Fruit fly (Drosophila melanogaster) whole organism, embryonic: Measurements from ENCODE around the gene CG14881.

Experiments used
- ATbp ChIP-seq: fragments of 200-800 bp; sonication (Bioruptor generic); optimal IDR thresholded peaks from 2 replicates; lab custom pipeline; 2017; ENCODE audit warnings: missing biosample characterization, mild to moderate bottlenecking, missing genetic modification characterization, missing genetic modification reagents
- Atf3 ChIP-seq: fragments of 200-800 bp; sonication (Bioruptor generic); optimal IDR thresholded peaks from 3 replicates; lab custom pipeline; 2016; ENCODE audit warnings: missing biosample characterization, missing genetic modification characterization
- B-H1 ChIP-seq: fragments of 200-800 bp; sonication (Bioruptor generic); IDR thresholded peaks from 3 replicates; pipeline ENCODE4 v1.3.6; 2022; ENCODE audit warnings: missing biosample characterization, missing genetic modification characterization
- Blimp-1 ChIP-seq: fragments of 200-800 bp; sonication (Bioruptor generic); optimal IDR thresholded peaks from 3 replicates; lab custom pipeline; 2018; ENCODE audit warnings: missing biosample characterization, missing genetic modification characterization, mild to moderate bottlenecking, moderate library complexity, missing genetic modification reagents
- CG10431 ChIP-seq: fragments of 200-800 bp; sonication (Bioruptor generic); optimal IDR thresholded peaks from 3 replicates; lab custom pipeline; 2018; ENCODE audit warnings: missing biosample characterization, mild to moderate bottlenecking, missing genetic modification characterization
- CG12299 ChIP-seq: fragments of 200-800 bp; sonication (Bioruptor generic); optimal IDR thresholded peaks from 2 replicates; lab custom pipeline; 2018; ENCODE audit warnings: missing biosample characterization, mild to moderate bottlenecking, missing genetic modification characterization
- CG12659 ChIP-seq: fragments of 200-800 bp; sonication (Bioruptor generic); optimal IDR thresholded peaks from 3 replicates; lab custom pipeline; 2017; ENCODE audit warnings: mild to moderate bottlenecking, missing biosample characterization, missing genetic modification reagents, missing genetic modification characterization
- CG13287 ChIP-seq: fragments of 200-800 bp; sonication (Bioruptor generic); IDR thresholded peaks from 2 replicates; pipeline ENCODE4 v1.3.6; 2022; ENCODE audit warnings: missing biosample characterization, missing genetic modification characterization; ENCODE audit not compliant: partially characterized antibody
- CG17802 ChIP-seq: fragments of 200-800 bp; sonication (Bioruptor generic); optimal IDR thresholded peaks from 2 replicates; lab custom pipeline; 2018; ENCODE audit warnings: missing biosample characterization, mild to moderate bottlenecking, missing genetic modification characterization, moderate library complexity
- CG1792 ChIP-seq: fragments of 200-800 bp; sonication (Bioruptor generic); optimal IDR thresholded peaks from 2 replicates; lab custom pipeline; 2016; ENCODE audit warnings: missing biosample characterization, missing genetic modification characterization
- CG2116 ChIP-seq: fragments of 200-800 bp; sonication (Bioruptor generic); optimal IDR thresholded peaks from 3 replicates; lab custom pipeline; 2018; ENCODE audit warnings: missing biosample characterization, mild to moderate bottlenecking, missing genetic modification characterization
- CG2202 ChIP-seq: fragments of 200-800 bp; sonication (Bioruptor generic); optimal IDR thresholded peaks from 2 replicates; lab custom pipeline; 2018; ENCODE audit warnings: missing biosample characterization, mild to moderate bottlenecking, missing genetic modification characterization
- CG2678 ChIP-seq: fragments of 200-800 bp; sonication (Bioruptor generic); optimal IDR thresholded peaks from 3 replicates; lab custom pipeline; 2019; ENCODE audit warnings: missing biosample characterization, mild to moderate bottlenecking, missing genetic modification characterization, moderate library complexity
- CG34224 ChIP-seq: fragments of 200-800 bp; sonication (Bioruptor generic); IDR thresholded peaks from 3 replicates; pipeline ENCODE4 v1.3.6; 2022; ENCODE audit warnings: missing biosample characterization, missing genetic modification characterization; ENCODE audit not compliant: partially characterized antibody
- CG3995 ChIP-seq: fragments of 200-800 bp; sonication (Bioruptor generic); optimal IDR thresholded peaks from 3 replicates; lab custom pipeline; 2016; ENCODE audit warnings: missing biosample characterization, missing genetic modification characterization
- CG4424 ChIP-seq: fragments of 200-800 bp; sonication (Bioruptor generic); optimal IDR thresholded peaks from 3 replicates; lab custom pipeline; 2016; ENCODE audit warnings: missing biosample characterization, missing genetic modification characterization
- CG4854 ChIP-seq: fragments of 200-800 bp; sonication (Bioruptor generic); optimal IDR thresholded peaks from 2 replicates; lab custom pipeline; 2016; ENCODE audit warnings: missing biosample characterization, missing genetic modification characterization, inconsistent platforms
- CG6854 ChIP-seq: fragments of 200-800 bp; sonication (Bioruptor generic); optimal IDR thresholded peaks from 3 replicates; lab custom pipeline; 2017; ENCODE audit warnings: missing biosample characterization, mild to moderate bottlenecking, missing genetic modification characterization
- CG7786 ChIP-seq: fragments of 200-800 bp; sonication (Bioruptor generic); optimal IDR thresholded peaks from 2 replicates; lab custom pipeline; 2016; ENCODE audit warnings: missing biosample characterization, missing genetic modification characterization
- CG8089 ChIP-seq: fragments of 200-800 bp; sonication (Bioruptor generic); optimal IDR thresholded peaks from 3 replicates; lab custom pipeline; 2016; ENCODE audit warnings: missing biosample characterization, missing genetic modification characterization
- CG8281 ChIP-seq: fragments of 200-800 bp; sonication (Bioruptor generic); optimal IDR thresholded peaks from 2 replicates; lab custom pipeline; 2018; ENCODE audit warnings: missing biosample characterization, mild to moderate bottlenecking, missing genetic modification characterization, moderate library complexity
- CG9876 ChIP-seq: fragments of 200-800 bp; sonication (Bioruptor generic); optimal IDR thresholded peaks from 2 replicates; lab custom pipeline; 2016; ENCODE audit warnings: missing biosample characterization, missing genetic modification characterization
- CG9932 ChIP-seq: fragments of 200-800 bp; sonication (Bioruptor generic); IDR thresholded peaks from 2 replicates; pipeline ENCODE4 v1.3.6; 2022; ENCODE audit warnings: missing biosample characterization, missing genetic modification characterization
- Dll ChIP-seq: fragments of 200-800 bp; sonication (Bioruptor generic); IDR thresholded peaks from 4 replicates; pipeline ENCODE4 v1.3.6; 2022; ENCODE audit warnings: missing biosample characterization, missing genetic modification characterization; ENCODE audit not compliant: partially characterized antibody
- Dp ChIP-seq: fragments of 200-800 bp; sonication (Bioruptor generic); optimal IDR thresholded peaks from 2 replicates; lab custom pipeline; 2018; ENCODE audit warnings: missing biosample characterization, mild to moderate bottlenecking, missing genetic modification characterization, moderate library complexity
- ERR ChIP-seq: fragments of 200-800 bp; sonication (Bioruptor generic); optimal IDR thresholded peaks from 2 replicates; lab custom pipeline; 2016; ENCODE audit warnings: missing biosample characterization, missing genetic modification characterization
- Ets65A ChIP-seq: fragments of 200-800 bp; sonication (Bioruptor generic); peaks from one replicate; lab custom pipeline; 2016; ENCODE audit warnings: missing biosample characterization, missing genetic modification characterization
- Hr39 ChIP-seq: fragments of >200 bp; optimal IDR thresholded peaks from 2 replicates; lab custom pipeline; 2017
- amos ChIP-seq: fragments of 200-800 bp; sonication (Bioruptor generic); IDR thresholded peaks from 2 replicates; pipeline ENCODE4 v1.3.6; 2022; ENCODE audit warnings: missing biosample characterization, missing genetic modification characterization; ENCODE audit not compliant: partially characterized antibody
- aop ChIP-seq: fragments of 200-800 bp; sonication (Bioruptor generic); IDR thresholded peaks from 2 replicates; pipeline ENCODE4 v1.3.6; 2022; ENCODE audit warnings: missing biosample characterization, missing genetic modification characterization
- cato ChIP-seq: fragments of 200-800 bp; sonication (Bioruptor generic); optimal IDR thresholded peaks from 2 replicates; lab custom pipeline; 2016; ENCODE audit warnings: missing biosample characterization, missing genetic modification characterization, borderline replicate concordance
- ci ChIP-seq: fragments of 200-800 bp; sonication (Bioruptor generic); IDR thresholded peaks from 3 replicates; pipeline ENCODE4 v1.3.6; 2022; ENCODE audit warnings: missing biosample characterization, missing genetic modification characterization
- crp ChIP-seq, 2 experiments: fragments of 200-800 bp; sonication (Bioruptor generic); optimal IDR thresholded peaks; 2 replicates in 1 of 2; 3 replicates in 1 of 2; lab custom pipeline; 2017; ENCODE audit warnings: missing biosample characterization in 2 of 2, missing genetic modification characterization in 2 of 2, mild to moderate bottlenecking in 1 of 2, moderate library complexity in 1 of 2
- cwo ChIP-seq: fragments of 200-800 bp; sonication (Bioruptor generic); optimal IDR thresholded peaks from 3 replicates; lab custom pipeline; 2017; ENCODE audit warnings: missing biosample characterization, missing genetic modification characterization, mild to moderate bottlenecking, moderate library complexity, missing genetic modification reagents
- dati ChIP-seq: fragments of 200-800 bp; sonication (Bioruptor generic); IDR thresholded peaks from 2 replicates; pipeline ENCODE4 v1.3.6; 2022; ENCODE audit warnings: missing biosample characterization, missing genetic modification characterization
- disco-r ChIP-seq: fragments of 200-800 bp; sonication (Bioruptor generic); optimal IDR thresholded peaks from 2 replicates; lab custom pipeline; 2016; ENCODE audit warnings: missing biosample characterization, missing genetic modification characterization
- ewg ChIP-seq: fragments of 200-800 bp; sonication (Bioruptor generic); optimal IDR thresholded peaks from 3 replicates; lab custom pipeline; 2017; ENCODE audit warnings: mild to moderate bottlenecking, missing biosample characterization, missing genetic modification reagents, missing genetic modification characterization
- fd64A ChIP-seq: fragments of 200-800 bp; sonication (Bioruptor generic); optimal IDR thresholded peaks from 3 replicates; lab custom pipeline; 2018; ENCODE audit warnings: missing biosample characterization, mild to moderate bottlenecking, missing genetic modification characterization
- fd96Cb ChIP-seq: fragments of 200-800 bp; sonication (Bioruptor generic); optimal IDR thresholded peaks from 2 replicates; lab custom pipeline; 2018; ENCODE audit warnings: missing biosample characterization, mild to moderate bottlenecking, missing genetic modification characterization, moderate library complexity
- ftz-f1 ChIP-seq: fragments of 200-800 bp; sonication (Bioruptor generic); optimal IDR thresholded peaks from 2 replicates; lab custom pipeline; 2016; ENCODE audit warnings: missing biosample characterization, missing genetic modification characterization
- gce ChIP-seq: fragments of 200-800 bp; sonication (Bioruptor generic); IDR thresholded peaks from 3 replicates; pipeline ENCODE4 v1.3.6; 2022; ENCODE audit warnings: missing biosample characterization, missing genetic modification characterization
- gem ChIP-seq: fragments of 200-800 bp; sonication (Bioruptor generic); optimal IDR thresholded peaks from 2 replicates; lab custom pipeline; 2019; ENCODE audit warnings: missing biosample characterization, mild to moderate bottlenecking, missing genetic modification characterization, moderate library complexity
- gfzf ChIP-seq: fragments of 200-800 bp; sonication (Bioruptor generic); optimal IDR thresholded peaks from 2 replicates; lab custom pipeline; 2016; ENCODE audit warnings: missing biosample characterization, mild to moderate bottlenecking, missing genetic modification characterization, moderate library complexity
- grau ChIP-seq: fragments of 200-800 bp; optimal IDR thresholded peaks from 3 replicates; lab custom pipeline; 2019; ENCODE audit warnings: missing biosample characterization, mild to moderate bottlenecking, missing genetic modification characterization, moderate library complexity
- ken ChIP-seq: fragments of 200-800 bp; sonication (Bioruptor generic); IDR thresholded peaks from 3 replicates; pipeline ENCODE4 v1.3.6; 2022; ENCODE audit warnings: missing biosample characterization, missing genetic modification characterization
- lbe ChIP-seq: fragments of 200-800 bp; sonication (Bioruptor generic); optimal IDR thresholded peaks from 2 replicates; lab custom pipeline; 2016; ENCODE audit warnings: missing biosample characterization, mild to moderate bottlenecking, missing genetic modification characterization
- lmd ChIP-seq: fragments of 200-800 bp; sonication (Bioruptor generic); IDR thresholded peaks from 2 replicates; pipeline ENCODE4 v1.3.6; 2022; ENCODE audit warnings: missing biosample characterization, missing genetic modification characterization
- mam ChIP-seq: fragments of 200-800 bp; sonication (Bioruptor generic); optimal IDR thresholded peaks from 3 replicates; lab custom pipeline; 2016; ENCODE audit warnings: missing biosample characterization, missing genetic modification characterization
- odd ChIP-seq: fragments of 200-800 bp; sonication (Bioruptor generic); optimal IDR thresholded peaks from 2 replicates; lab custom pipeline; 2017; ENCODE audit warnings: missing biosample characterization, mild to moderate bottlenecking, missing genetic modification characterization
- row ChIP-seq: fragments of 200-800 bp; sonication (Bioruptor generic); IDR thresholded peaks from 3 replicates; pipeline ENCODE4 v1.3.6; 2022; ENCODE audit warnings: missing biosample characterization, missing genetic modification characterization
- sqz ChIP-seq: fragments of 200-800 bp; sonication (Bioruptor generic); optimal IDR thresholded peaks from 3 replicates; lab custom pipeline; 2018; ENCODE audit warnings: missing biosample characterization, mild to moderate bottlenecking, missing genetic modification characterization

Gene CG14881

dm6 chr3R:16430381-16430780 is 4.3 kb upstream of the CG14881 start, which contains the start of gene CG31279:
Gene CG31279, plus strand, starts transcription at chr3R:16430681.
- TF ChIP-seq Dp (no peak), CG2678 (no peak), CG2202 (tag; lab: Kevin White, UChicago) (no peak), CG3995 (GFP tag; lab: Kevin White, UChicago) (no peak), CG4424 (no peak), disco-r (no peak), lmd (GFP tag; lab: Robert Waterston, UW) (no peak), CG10431 (GFP tag; lab: Kevin White, UChicago) (no peak), row (no peak), ken (no peak), gem (no peak), CG2116 (no peak), gfzf (GFP tag; lab: Kevin White, UChicago) (no peak), ftz-f1 (GFP tag; lab: Kevin White, UChicago) (no peak), Ets65A (GFP tag; lab: Kevin White, UChicago) (no peak)
- TF ChIP-seq, all 482 proteins: peak for 0

dm6 chr3R:16431707-16432106 is 3.0 kb upstream of the CG14881 start:
- TF ChIP-seq amos (peak; percentile 74), CG8281 (tag; lab: Kevin White, UChicago) (no peak), CG9932 (GFP tag; lab: Robert Waterston, UW) (peak; percentile 51; the same call in 1 of the 2 replicates), fd64A (GFP tag; lab: Kevin White, UChicago) (no peak), CG1792 (GFP tag; lab: Kevin White, UChicago) (no peak), CG34224 (peak; percentile 49), crp (GFP tag; optimal IDR thresholded peaks at IDR 0.05; lab: Kevin White, UChicago) (no peak), odd (GFP tag; lab: Kevin White, UChicago) (no peak), Dll (GFP tag; lab: Robert Waterston, UW) (peak; percentile 44; the same call in 1 of the 4 replicates), gce (peak; percentile 59; the same call in 1 of the 3 replicates), grau (peak; percentile 56), CG12299 (tag; lab: Kevin White, UChicago) (no peak), ERR (GFP tag; lab: Kevin White, UChicago) (peak; percentile 9), lbe (GFP tag; lab: Kevin White, UChicago) (no peak), Hr39 (lab: Kevin White, UChicago) (no peak), sqz (GFP tag; lab: Kevin White, UChicago) (peak; percentile 19), CG4854 (GFP tag; lab: Kevin White, UChicago) (peak; percentile 20), Atf3 (no peak), cato (GFP tag; lab: Kevin White, UChicago) (no peak), ci (GFP tag; lab: Robert Waterston, UW) (peak; percentile 78; the same call in 2 of the 3 replicates), B-H1 (no peak), CG17802 (tag; lab: Kevin White, UChicago) (peak; percentile 1), ewg (GFP tag; lab: Kevin White, UChicago) (peak; percentile 11), CG12659 (GFP tag; lab: Kevin White, UChicago) (no peak), fd96Cb (tag; lab: Kevin White, UChicago) (peak; percentile 5), ATbp (GFP tag; lab: Kevin White, UChicago) (no peak), mam (GFP tag; lab: Kevin White, UChicago) (peak; percentile 56), CG9876 (GFP tag; lab: Kevin White, UChicago) (no peak), cwo (GFP tag; lab: Kevin White, UChicago) (no peak), aop (0 out of 2 replicates have a peak, but pooled peaks have one; percentile 47), Blimp-1 (GFP tag; lab: Kevin White, UChicago) (no peak), CG8089 (GFP tag; lab: Kevin White, UChicago) (no peak), CG7786 (GFP tag; lab: Kevin White, UChicago) (no peak), CG6854 (no peak), dati (GFP tag; lab: Robert Waterston, UW) (no peak), CG13287 (GFP tag; lab: Robert Waterston, UW) (peak; percentile 65; the same call in 1 of the 2 replicates)
